Fruit fly (Drosophila melanogaster): ENCODE results near the gene VhaAC39-2.

VhaAC39-2 gene

dm6 chr3R:23189958-23190900 is 31.1 kb upstream of the VhaAC39-2 start (continued):
- peak; percentile 39 for TF ChIP-seq Sry-δ (GFP tag; optimal IDR thresholded peaks at IDR 0.05)
- TF ChIP-seq CG2889 (GFP tag; IDR thresholded peaks at IDR 0.05): no peak
- TF ChIP-seq wdn (GFP tag; IDR thresholded peaks at IDR 0.05): peak; percentile 73; the same call in 1 of the 2 replicates
- peak; percentile 60 to 78 for TF ChIP-seq Pdp1 (GFP tag; optimal IDR thresholded peaks at IDR 0.05)
- TF ChIP-seq amos (GFP tag; IDR thresholded peaks at IDR 0.05; ENCODE audit: partially characterized antibody): no peak
- TF ChIP-seq bcd (GFP tag; optimal IDR thresholded peaks at IDR 0.05): peak; percentile 67
- peak; percentile 26 for TF ChIP-seq CG3838 (GFP tag; optimal IDR thresholded peaks at IDR 0.05)
- no peak for TF ChIP-seq TFAM (GFP tag; optimal IDR thresholded peaks at IDR 0.05)
- peak; percentile 9 for TF ChIP-seq sqz (GFP tag; optimal IDR thresholded peaks at IDR 0.05)
- TF ChIP-seq CG16815 (GFP tag; optimal IDR thresholded peaks at IDR 0.05): peak; percentile 39
- peak; percentile 59; the same call in 1 of the 3 replicates for TF ChIP-seq H15 (GFP tag; IDR thresholded peaks at IDR 0.05)
- peak; percentile 64 for TF ChIP-seq shn (GFP tag; optimal IDR thresholded peaks at IDR 0.05)
- peak; percentile 77 for TF ChIP-seq zfh1 (GFP tag; IDR thresholded peaks at IDR 0.05)
- peak; percentile 37; the same call in 1 of the 4 replicates for TF ChIP-seq chinmo (GFP tag; IDR thresholded peaks at IDR 0.05; ENCODE audit: partially characterized antibody)
- peak; percentile 57 for TF ChIP-seq ATbp (GFP tag; optimal IDR thresholded peaks at IDR 0.05)
- TF ChIP-seq CG8388 (GFP tag; optimal IDR thresholded peaks at IDR 0.05): peak; percentile 44
- TF ChIP-seq ssp (GFP tag; IDR thresholded peaks at IDR 0.05): peak; percentile 53
- TF ChIP-seq rib (GFP tag; IDR thresholded peaks at IDR 0.05): peak; percentile 31
- TF ChIP-seq psq (GFP tag; optimal IDR thresholded peaks at IDR 0.05): no peak
- TF ChIP-seq Xrp1 (GFP tag; IDR thresholded peaks at IDR 0.05): peak; percentile 73
- TF ChIP-seq Kr (GFP tag; optimal IDR thresholded peaks at IDR 0.05): no peak
- peak; percentile 73 for TF ChIP-seq Blimp-1 (GFP tag; optimal IDR thresholded peaks at IDR 0.05)
- peak; percentile 21 for TF ChIP-seq tup (GFP tag; optimal IDR thresholded peaks at IDR 0.05)
- peak; percentile 43; the same call in 1 of the 2 replicates for TF ChIP-seq MBD-R2 (GFP tag; IDR thresholded peaks at IDR 0.05)
- TF ChIP-seq PHDP (tag; optimal IDR thresholded peaks at IDR 0.05): peak; percentile 85
- TF ChIP-seq CG6791 (GFP tag; IDR thresholded peaks at IDR 0.05; ENCODE audit: partially characterized antibody): no peak
- TF ChIP-seq CG7839 (tag; optimal IDR thresholded peaks at IDR 0.05): peak; percentile 85
- TF ChIP-seq repo (GFP tag; optimal IDR thresholded peaks at IDR 0.05): peak; percentile 34
- 0 out of 3 replicates have a peak, but pooled peaks have one; percentile 11 for TF ChIP-seq CG6175 (GFP tag; IDR thresholded peaks at IDR 0.05)
- TF ChIP-seq B-H2 (GFP tag; optimal IDR thresholded peaks at IDR 0.05): peak; percentile 68
- no peak for TF ChIP-seq CG12104 (GFP tag; optimal IDR thresholded peaks at IDR 0.05)
- TF ChIP-seq sd (tag; optimal IDR thresholded peaks at IDR 0.05): peak; percentile 55
- peak; percentile 59 for TF ChIP-seq Hmr (GFP tag; optimal IDR thresholded peaks at IDR 0.05)
- peak; percentile 87 for TF ChIP-seq CG15269 (tag; optimal IDR thresholded peaks at IDR 0.05)
- no peak for TF ChIP-seq Doc3 (GFP tag; IDR thresholded peaks at IDR 0.05; ENCODE audit: partially characterized antibody)
- TF ChIP-seq CG2875 (GFP tag; optimal IDR thresholded peaks at IDR 0.05): no peak
- peak; percentile 78 for TF ChIP-seq dmrt99B (tag; optimal IDR thresholded peaks at IDR 0.05)
- peak; percentile 33 for TF ChIP-seq CG8089 (GFP tag; optimal IDR thresholded peaks at IDR 0.05)
- no peak for TF ChIP-seq Doc2 (GFP tag; IDR thresholded peaks at IDR 0.05)
- TF ChIP-seq CG12071 (GFP tag; optimal IDR thresholded peaks at IDR 0.05): peak; percentile 79
- peak; percentile 73 for TF ChIP-seq mirr (GFP tag; optimal IDR thresholded peaks at IDR 0.05)
- TF ChIP-seq CG12236 (GFP tag; optimal IDR thresholded peaks at IDR 0.05): peak; percentile 36
- TF ChIP-seq HLHmδ (GFP tag; optimal IDR thresholded peaks at IDR 0.05): no peak
- no peak for TF ChIP-seq Sin3A (optimal IDR thresholded peaks at IDR 0.05)
- peak; percentile 47 for TF ChIP-seq onecut (GFP tag; IDR thresholded peaks at IDR 0.05)
- TF ChIP-seq trh (GFP tag; optimal IDR thresholded peaks at IDR 0.05): no peak
- peak; percentile 62 to 67 for TF ChIP-seq chif (GFP tag; optimal IDR thresholded peaks at IDR 0.05)
- peak; percentile 43 for TF ChIP-seq pum (GFP tag; optimal IDR thresholded peaks at IDR 0.05)

All from whole organism, embryonic.